Worm (Caenorhabditis elegans): ENCODE results near the gene fbxa-88.

- TF ChIP-seq him-1 (tag; optimal IDR thresholded peaks at IDR 0.05) (no peak), W03F9.2 (tag; optimal IDR thresholded peaks at IDR 0.05) (no peak), dao-5 (tag; optimal IDR thresholded peaks at IDR 0.05) (no peak)
Observed at ce11 chrV:16115381-16115780, 27.5 kb downstream of the fbxa-88 start, which contains the start of gene str-25.

All from whole organism, L4/young adult.